Fruit fly (Drosophila melanogaster) Kc167 (cell line): Measurements from ENCODE around the gene CG9682.

Experiments
- Myc ChIP-seq: fragments of >200 bp; optimal IDR thresholded peaks from 2 replicates; lab custom pipeline; 2017; ENCODE audit warnings: missing external identifiers
- h ChIP-seq: fragments of >200 bp; optimal IDR thresholded peaks from 3 replicates; lab custom pipeline; 2018; ENCODE audit warnings: missing external identifiers
- insv ChIP-seq: fragments of >200 bp; optimal IDR thresholded peaks from 3 replicates; lab custom pipeline; 2018; ENCODE audit warnings: missing external identifiers
- psq ChIP-seq: fragments of >200 bp; optimal IDR thresholded peaks from 2 replicates; lab custom pipeline; 2017; ENCODE audit warnings: missing external identifiers
- ttk ChIP-seq: sonication (Bioruptor generic); optimal IDR thresholded peaks from 2 replicates; lab custom pipeline; 2017; ENCODE audit warnings: missing external identifiers

dm6 chr3R:30272176-30272857 lies 21.6 kb downstream of the CG9682 start:
- TF ChIP-seq psq (lab: Kevin White, UChicago) (no peak), ttk (lab: Kevin White, UChicago) (no peak), h (no peak), insv (lab: Kevin White, UChicago) (no peak), Myc (lab: Kevin White, UChicago) (no peak)
